Worm (Caenorhabditis elegans) whole organism, L4 larva: ENCODE data around the gene rpb-11.

Experiments
- T20F7.1 ChIP-seq: fragments of 200-800 bp; sonication (Bioruptor generic); optimal IDR thresholded peaks from 2 replicates; lab custom pipeline; 2018; ENCODE audit warnings: mild to moderate bottlenecking, missing genetic modification characterization, missing compliant biosample characterization
- T26A8.4 ChIP-seq: fragments of 200-800 bp; sonication (Bioruptor generic); IDR thresholded peaks from 2 replicates; pipeline ENCODE4 v1.3.6; 2022; ENCODE audit warnings: missing genetic modification characterization, missing compliant biosample characterization
- Y105C5A.15 ChIP-seq: fragments of 200-800 bp; sonication (Bioruptor generic); IDR thresholded peaks from 2 replicates; pipeline ENCODE4 v1.3.6; 2022; ENCODE audit warnings: missing genetic modification characterization, missing compliant biosample characterization
- Y75B8A.6 ChIP-seq: fragments of 200-800 bp; sonication (Bioruptor generic); IDR thresholded peaks from 2 replicates; pipeline ENCODE4 v1.3.6; 2022; ENCODE audit warnings: missing genetic modification reagents, missing genetic modification characterization, missing compliant biosample characterization
- attf-4 ChIP-seq: sonication (generic microtip); optimal IDR thresholded peaks from 3 replicates; lab custom pipeline; 2017; ENCODE audit warnings: missing biosample characterization, missing genetic modification characterization
- ceh-20 ChIP-seq: fragments of 200-800 bp; sonication (Bioruptor generic); IDR thresholded peaks from 2 replicates; pipeline ENCODE4 v1.3.6; 2022; ENCODE audit warnings: missing genetic modification reagents, missing genetic modification characterization, missing compliant biosample characterization
- ceh-32 ChIP-seq: sonication (generic microtip); optimal IDR thresholded peaks from 2 replicates; lab custom pipeline; 2016; ENCODE audit warnings: mild to moderate bottlenecking, missing genetic modification characterization, missing compliant biosample characterization; ENCODE audit not compliant: poor library complexity
- ceh-44 ChIP-seq: fragments of 200-800 bp; sonication (Bioruptor generic); IDR thresholded peaks from 2 replicates; pipeline ENCODE4 v1.3.6; 2022; ENCODE audit warnings: missing genetic modification reagents, missing genetic modification characterization, missing compliant biosample characterization
- ceh-62 ChIP-seq: sonication (generic microtip); optimal IDR thresholded peaks from 2 replicates; lab custom pipeline; 2017; ENCODE audit warnings: missing biosample characterization, missing genetic modification characterization
- ceh-82 ChIP-seq: sonication (generic microtip); optimal IDR thresholded peaks from 2 replicates; lab custom pipeline; 2017; ENCODE audit warnings: missing biosample characterization, missing genetic modification characterization
- ces-1 ChIP-seq: fragments of 150-350 bp; sonication (generic microtip); optimal IDR thresholded peaks from 4 replicates; lab custom pipeline; 2014; ENCODE audit warnings: missing biosample characterization, missing genetic modification reagents, missing genetic modification characterization
- ctbp-1 ChIP-seq: fragments of 200-800 bp; sonication (Bioruptor generic); IDR thresholded peaks from 2 replicates; pipeline ENCODE4 v1.3.6; 2022; ENCODE audit warnings: missing genetic modification reagents, missing genetic modification characterization, missing compliant biosample characterization
- daf-12 ChIP-seq: fragments of 150-350 bp; optimal IDR thresholded peaks from 2 replicates; lab custom pipeline; 2014; ENCODE audit warnings: missing biosample characterization, missing genetic modification reagents, missing genetic modification characterization
- daf-16 ChIP-seq, 3 experiments: sonication (generic microtip); optimal IDR thresholded peaks; 2 replicates each; lab custom pipeline; 2016 to 2017; ENCODE audit warnings: missing genetic modification characterization in 3 of 3, missing genetic modification reagents in 3 of 3, mild to moderate bottlenecking in 2 of 3, missing compliant biosample characterization in 2 of 3, missing biosample characterization in 1 of 3, moderate library complexity in 1 of 3
- daf-19 ChIP-seq: fragments of 200-800 bp; sonication (Bioruptor generic); conservative IDR thresholded peaks from 2 replicates; pipeline ENCODE4 v1.3.6; 2022; ENCODE audit warnings: missing genetic modification characterization, missing compliant biosample characterization
- dmd-6 ChIP-seq: fragments of 200-800 bp; sonication (Bioruptor generic); IDR thresholded peaks from 2 replicates; pipeline ENCODE4 v1.3.6; 2022; ENCODE audit warnings: missing genetic modification reagents, missing genetic modification characterization, missing compliant biosample characterization
- dve-1 ChIP-seq: sonication (generic microtip); optimal IDR thresholded peaks from 2 replicates; lab custom pipeline; 2017; ENCODE audit warnings: antibody characterized with exemption, mild to moderate bottlenecking, missing genetic modification characterization, missing compliant biosample characterization; ENCODE audit not compliant: insufficient read depth
- egl-27 ChIP-seq: sonication (generic microtip); optimal IDR thresholded peaks from 3 replicates; lab custom pipeline; 2017; ENCODE audit warnings: missing biosample characterization, missing genetic modification reagents, missing genetic modification characterization
- egl-43 ChIP-seq: fragments of 200-800 bp; sonication (Bioruptor generic); IDR thresholded peaks from 2 replicates; pipeline ENCODE4 v1.3.6; 2022; ENCODE audit warnings: missing genetic modification reagents, missing genetic modification characterization, missing compliant biosample characterization
- fos-1 ChIP-seq: fragments of 150-350 bp; optimal IDR thresholded peaks from 2 replicates; lab custom pipeline; 2014; ENCODE audit warnings: missing biosample characterization, missing genetic modification characterization
- gei-8 ChIP-seq: fragments of 200-800 bp; sonication (Bioruptor generic); optimal IDR thresholded peaks from 2 replicates; lab custom pipeline; 2018; ENCODE audit warnings: mild to moderate bottlenecking, missing genetic modification characterization, missing compliant biosample characterization
- lim-7 ChIP-seq: fragments of 200-800 bp; sonication (Bioruptor generic); IDR thresholded peaks from 2 replicates; pipeline ENCODE4 v1.3.6; 2022; ENCODE audit warnings: missing genetic modification characterization, missing compliant biosample characterization
- lin-13 ChIP-seq: fragments of 150-350 bp; optimal IDR thresholded peaks from 2 replicates; lab custom pipeline; 2014; ENCODE audit warnings: missing biosample characterization, missing genetic modification reagents, missing genetic modification characterization
- lin-29 ChIP-seq: fragments of 200-800 bp; sonication (Bioruptor generic); IDR thresholded peaks from 2 replicates; pipeline ENCODE4 v1.3.6; 2022; ENCODE audit warnings: missing genetic modification reagents, missing genetic modification characterization, missing compliant biosample characterization
- lin-38 ChIP-seq: fragments of 200-800 bp; sonication (Bioruptor generic); IDR thresholded peaks from 2 replicates; pipeline ENCODE4 v1.3.6; 2022; ENCODE audit warnings: missing genetic modification reagents, missing genetic modification characterization, missing compliant biosample characterization
- lir-3 ChIP-seq: sonication (generic microtip); optimal IDR thresholded peaks from 2 replicates; lab custom pipeline; 2016; ENCODE audit warnings: mild to moderate bottlenecking, missing genetic modification characterization, missing compliant biosample characterization
- madf-5 ChIP-seq, 2 experiments: fragments of 200-800 bp; sonication (Bioruptor generic); IDR thresholded peaks; 2 replicates each; pipeline ENCODE4 v1.3.6; 2022; ENCODE audit warnings: missing compliant biosample characterization in 2 of 2, missing genetic modification characterization in 2 of 2
- mdt-29 ChIP-seq: fragments of 200-800 bp; sonication (Bioruptor generic); IDR thresholded peaks from 2 replicates; pipeline ENCODE4 v1.3.6; 2022; ENCODE audit warnings: missing genetic modification reagents, missing genetic modification characterization, missing compliant biosample characterization
- mep-1 ChIP-seq: fragments of 150-350 bp; sonication (generic microtip); optimal IDR thresholded peaks from 3 replicates; lab custom pipeline; 2014; ENCODE audit warnings: missing biosample characterization, missing genetic modification characterization
- mxl-2 ChIP-seq: fragments of 200-800 bp; sonication (Bioruptor generic); conservative IDR thresholded peaks from 2 replicates; pipeline ENCODE4 v1.3.6; 2022; ENCODE audit warnings: missing genetic modification reagents, missing genetic modification characterization, missing compliant biosample characterization
- nhr-10 ChIP-seq: fragments of 150-350 bp; optimal IDR thresholded peaks from 2 replicates; lab custom pipeline; 2014; ENCODE audit warnings: missing biosample characterization, missing genetic modification characterization
- nhr-102 ChIP-seq: sonication (generic microtip); optimal IDR thresholded peaks from 2 replicates; lab custom pipeline; 2016; ENCODE audit warnings: mild to moderate bottlenecking, missing genetic modification characterization, moderate library complexity, missing compliant biosample characterization
- nhr-111 ChIP-seq: fragments of 200-800 bp; sonication (Bioruptor generic); optimal IDR thresholded peaks from 2 replicates; lab custom pipeline; 2018; ENCODE audit warnings: mild to moderate bottlenecking, missing genetic modification characterization, missing compliant biosample characterization
- nhr-237 ChIP-seq: sonication (generic microtip); optimal IDR thresholded peaks from 2 replicates; lab custom pipeline; 2017; ENCODE audit warnings: missing biosample characterization, missing genetic modification characterization
- nhr-28 ChIP-seq: fragments of 150-350 bp; optimal IDR thresholded peaks from 2 replicates; lab custom pipeline; 2014; ENCODE audit warnings: missing biosample characterization, missing genetic modification characterization
- nhr-41 ChIP-seq: fragments of 200-800 bp; sonication (Bioruptor generic); IDR thresholded peaks from 2 replicates; pipeline ENCODE4 v1.3.6; 2022; ENCODE audit warnings: missing genetic modification reagents, missing genetic modification characterization, missing compliant biosample characterization
- nhr-6 ChIP-seq: fragments of 150-350 bp; optimal IDR thresholded peaks from 2 replicates; lab custom pipeline; 2014; ENCODE audit warnings: missing biosample characterization, missing genetic modification characterization
- nhr-76 ChIP-seq: fragments of 150-350 bp; optimal IDR thresholded peaks from 2 replicates; lab custom pipeline; 2014; ENCODE audit warnings: missing biosample characterization, missing genetic modification characterization
- php-3 ChIP-seq: fragments of 200-800 bp; sonication (Bioruptor generic); IDR thresholded peaks from 2 replicates; pipeline ENCODE4 v1.3.6; 2022; ENCODE audit warnings: missing genetic modification reagents, missing genetic modification characterization, missing compliant biosample characterization
- saeg-2 ChIP-seq: fragments of 200-800 bp; sonication (Bioruptor generic); IDR thresholded peaks from 2 replicates; pipeline ENCODE4 v1.3.6; 2022; ENCODE audit warnings: missing genetic modification reagents, missing genetic modification characterization, missing compliant biosample characterization
- sdz-12 ChIP-seq: fragments of 200-800 bp; sonication (Bioruptor generic); optimal IDR thresholded peaks from 2 replicates; lab custom pipeline; 2018; ENCODE audit warnings: mild to moderate bottlenecking, missing genetic modification characterization, missing compliant biosample characterization
- skn-1 ChIP-seq: fragments of 150-350 bp; optimal IDR thresholded peaks from 2 replicates; lab custom pipeline; 2014; ENCODE audit warnings: missing biosample characterization, missing genetic modification characterization
- snpc-1.2 ChIP-seq: fragments of 200-800 bp; sonication (Bioruptor generic); IDR thresholded peaks from 2 replicates; pipeline ENCODE4 v1.3.6; 2022; ENCODE audit warnings: missing genetic modification reagents, missing genetic modification characterization, missing compliant biosample characterization
- tra-1 ChIP-seq: fragments of 200-800 bp; sonication (Bioruptor generic); IDR thresholded peaks from 2 replicates; pipeline ENCODE4 v1.3.6; 2022; ENCODE audit warnings: missing genetic modification reagents, missing genetic modification characterization, missing compliant biosample characterization
- unc-39 ChIP-seq: sonication (generic microtip); optimal IDR thresholded peaks from 2 replicates; lab custom pipeline; 2017; ENCODE audit warnings: missing biosample characterization, missing genetic modification characterization
- zfp-2 ChIP-seq: sonication (generic microtip); optimal IDR thresholded peaks from 2 replicates; lab custom pipeline; 2016; ENCODE audit warnings: mild to moderate bottlenecking, missing genetic modification characterization, missing compliant biosample characterization
- zip-11 ChIP-seq: fragments of 200-800 bp; sonication (Bioruptor generic); IDR thresholded peaks from 2 replicates; pipeline ENCODE4 v1.3.6; 2022; ENCODE audit warnings: missing genetic modification characterization, missing compliant biosample characterization
- zip-2 ChIP-seq: fragments of 150-350 bp; optimal IDR thresholded peaks from 2 replicates; lab custom pipeline; 2014; ENCODE audit warnings: missing biosample characterization, missing genetic modification characterization
- ztf-11 ChIP-seq: fragments of 150-350 bp; optimal IDR thresholded peaks from 2 replicates; lab custom pipeline; 2014; ENCODE audit warnings: missing biosample characterization, missing genetic modification characterization

rpb-11 gene

DNA sequence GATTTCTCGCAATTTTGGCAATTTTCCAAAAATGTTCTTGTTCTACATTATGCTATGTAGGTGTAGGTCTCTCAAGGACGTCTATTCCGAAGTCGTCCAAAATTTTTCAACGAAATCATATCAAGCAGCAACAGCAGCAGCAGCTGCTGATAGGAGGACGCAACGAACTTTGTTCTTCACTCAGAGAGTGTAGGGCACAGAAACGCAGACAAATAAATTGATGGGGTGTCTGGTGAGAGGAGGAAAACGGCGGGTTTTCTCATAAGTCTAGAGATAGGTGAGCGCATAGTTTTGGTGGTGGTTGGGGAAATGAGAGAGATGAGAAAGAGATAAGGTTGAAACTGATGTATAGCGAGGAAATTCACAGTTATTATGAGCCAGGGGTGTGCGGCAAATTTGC is 10.8 kb upstream of the rpb-11 start (continued):
- no peak for TF ChIP-seq ceh-32 (tag; lab: Kevin White, UChicago)
- TF ChIP-seq nhr-28 (tag; lab: Kevin White, UChicago), result peak; percentile 98
- TF ChIP-seq lin-13 (GFP tag; lab: Kevin White, UChicago), result peak; percentile 15
- no peak for TF ChIP-seq egl-27 (tag; lab: Kevin White, UChicago)
- TF ChIP-seq tra-1 (GFP tag; lab: Robert Waterston, UW), result 0 out of 2 replicates have a peak, but pooled peaks have one; percentile 39
- TF ChIP-seq dmd-6, result peak; percentile 92
- TF ChIP-seq nhr-76 (tag; lab: Kevin White, UChicago), result no peak
- TF ChIP-seq, all 104 proteins: peak for 20

DNA sequence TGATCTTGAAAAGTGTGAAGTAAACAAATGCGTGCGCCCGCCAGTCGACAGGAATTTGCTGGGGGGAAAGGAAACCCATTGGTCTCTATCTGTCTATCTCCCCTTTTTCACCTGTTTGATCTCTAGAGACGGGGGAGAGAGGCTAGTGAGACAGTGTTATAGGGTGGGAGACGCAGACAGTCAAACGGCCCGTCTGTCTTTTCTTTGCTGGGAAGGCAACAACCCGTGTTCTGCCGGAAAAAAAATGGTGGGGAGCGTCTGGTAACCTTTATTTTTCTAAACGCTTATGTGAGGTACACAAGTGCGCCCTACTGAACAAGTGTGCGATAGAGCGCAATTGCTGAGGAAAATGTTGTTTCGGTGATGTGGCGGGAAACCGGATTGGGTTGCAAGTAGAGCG is 9.4 kb upstream of the rpb-11 start:
- TF ChIP-seq fos-1 (tag; lab: Kevin White, UChicago), result no peak
- TF ChIP-seq lim-7 (GFP tag; lab: Robert Waterston, UW), result no peak
- TF ChIP-seq ceh-62 (tag; lab: Kevin White, UChicago), result no peak
- peak; percentile 91 for TF ChIP-seq lin-38 (GFP tag; lab: Robert Waterston, UW)
- no peak for TF ChIP-seq sdz-12 (GFP tag; lab: Kevin White, UChicago)
- TF ChIP-seq madf-5 (GFP tag; IDR thresholded peaks at IDR 0.05; lab: Robert Waterston, UW), result 0 out of 4 replicates have a peak, but pooled peaks of 1 of the 2 experiments have one; percentile 14
- no peak for TF ChIP-seq egl-43
- TF ChIP-seq ceh-20, result 0 out of 2 replicates have a peak, but pooled peaks have one; percentile 40
- TF ChIP-seq T20F7.1 (GFP tag; lab: Kevin White, UChicago), result no peak
- no peak for TF ChIP-seq php-3 (GFP tag; lab: Robert Waterston, UW)
- TF ChIP-seq nhr-237 (tag; lab: Kevin White, UChicago), result no peak
- TF ChIP-seq gei-8 (GFP tag; lab: Kevin White, UChicago), result peak; percentile 39
- TF ChIP-seq nhr-102, result peak; percentile 54
- no peak for TF ChIP-seq nhr-111 (GFP tag; lab: Kevin White, UChicago)
- no peak for TF ChIP-seq Y75B8A.6 (GFP tag; lab: Robert Waterston, UW)
- TF ChIP-seq nhr-76 (tag; lab: Kevin White, UChicago), result no peak
- no peak for TF ChIP-seq ctbp-1 (GFP tag; lab: Robert Waterston, UW)
- TF ChIP-seq lir-3, result no peak
- TF ChIP-seq attf-4 (tag; lab: Kevin White, UChicago), result no peak
- TF ChIP-seq mxl-2 (GFP tag; lab: Robert Waterston, UW), result no peak
- no peak for TF ChIP-seq zip-2 (tag; lab: Kevin White, UChicago)
- TF ChIP-seq T26A8.4, result 0 out of 2 replicates have a peak, but pooled peaks have one; percentile 20
- peak; percentile 55 for TF ChIP-seq nhr-6 (tag; lab: Kevin White, UChicago)
- peak; percentile 67 for TF ChIP-seq mep-1 (tag; lab: Kevin White, UChicago)
- TF ChIP-seq mdt-29, result no peak
- TF ChIP-seq Y105C5A.15 (GFP tag; lab: Robert Waterston, UW), result no peak
- TF ChIP-seq saeg-2, result 0 out of 2 replicates have a peak, but pooled peaks have one; percentile 50
- peak; percentile 55 for TF ChIP-seq nhr-10 (tag; lab: Kevin White, UChicago)
- no peak for TF ChIP-seq snpc-1.2
- no peak for TF ChIP-seq unc-39 (tag; lab: Kevin White, UChicago)
- TF ChIP-seq ceh-32 (tag; lab: Kevin White, UChicago), result no peak
- 0 out of 2 replicates have a peak, but pooled peaks have one; percentile 19 for TF ChIP-seq lin-29 (GFP tag; lab: Robert Waterston, UW)
- TF ChIP-seq daf-12 (tag; lab: Kevin White, UChicago), result no peak
- TF ChIP-seq ceh-44 (GFP tag; lab: Robert Waterston, UW), result no peak
- no peak for TF ChIP-seq daf-19 (GFP tag; lab: Robert Waterston, UW)
- TF ChIP-seq ztf-11 (tag; lab: Kevin White, UChicago), result no peak
- no peak for TF ChIP-seq zfp-2 (tag; lab: Kevin White, UChicago)
- no peak for TF ChIP-seq nhr-41 (GFP tag; lab: Robert Waterston, UW)
- TF ChIP-seq ces-1 (GFP tag; lab: Kevin White, UChicago), result no peak
- TF ChIP-seq skn-1, result no peak
- peak in 1 of 2 experiments; percentile 61 for TF ChIP-seq daf-16 (GFP tag; optimal IDR thresholded peaks at IDR 0.05; lab: Kevin White, UChicago)
- TF ChIP-seq daf-16 (tag; optimal IDR thresholded peaks at IDR 0.05; lab: Kevin White, UChicago), result peak; percentile 79
- TF ChIP-seq ceh-82 (tag; lab: Kevin White, UChicago), result no peak
- peak; percentile 90 for TF ChIP-seq dve-1 (tag; lab: Kevin White, UChicago)
- no peak for TF ChIP-seq zip-11 (GFP tag; lab: Robert Waterston, UW)
